Fruit fly (Drosophila melanogaster): ENCODE results near the gene crq.

crq gene

dm6 chr2L:484281-484943, 31.6 kb upstream of the crq start (continued):
- TF ChIP-seq ss (GFP tag; optimal IDR thresholded peaks at IDR 0.05) (no peak), CG10669 (GFP tag; optimal IDR thresholded peaks at IDR 0.05) (no peak), CG16779 (tag; optimal IDR thresholded peaks at IDR 0.05) (peak; percentile 17), CG15336 (GFP tag; IDR thresholded peaks at IDR 0.05) (no peak), Sox14 (GFP tag; optimal IDR thresholded peaks at IDR 0.05) (peak; percentile 38), Smox (GFP tag; optimal IDR thresholded peaks at IDR 0.05) (no peak), Eip75B (GFP tag; optimal IDR thresholded peaks at IDR 0.05) (no peak)

dm6 chr2L:483347-484280, 30.8 kb upstream of the crq start:
- TF ChIP-seq net (GFP tag; optimal IDR thresholded peaks at IDR 0.05) (no peak), CG10669 (GFP tag; optimal IDR thresholded peaks at IDR 0.05) (peak; percentile 24), Ets96B (tag; optimal IDR thresholded peaks at IDR 0.05) (peak; percentile 4), fkh (GFP tag; optimal IDR thresholded peaks at IDR 0.05) (no peak), CG10631 (GFP tag; optimal IDR thresholded peaks at IDR 0.05) (peak; percentile 10), CG6808 (GFP tag; optimal IDR thresholded peaks at IDR 0.05) (no peak), topi (GFP tag; optimal IDR thresholded peaks at IDR 0.05) (no peak), CG31627 (GFP tag; optimal IDR thresholded peaks at IDR 0.05) (no peak), CG1621 (tag; optimal IDR thresholded peaks at IDR 0.05) (no peak), CG6163 (GFP tag; IDR thresholded peaks at IDR 0.05) (no peak), ss (GFP tag; optimal IDR thresholded peaks at IDR 0.05) (peak in 1 of 2 experiments; percentile 15), CG15336 (GFP tag; IDR thresholded peaks at IDR 0.05) (no peak), Hr38 (GFP tag; optimal IDR thresholded peaks at IDR 0.05) (no peak), CG11902 (GFP tag; optimal IDR thresholded peaks at IDR 0.05) (no peak), CG16779 (tag; optimal IDR thresholded peaks at IDR 0.05) (no peak), Eip78C (GFP tag) (peak; percentile 66), acj6 (GFP tag; optimal IDR thresholded peaks at IDR 0.05) (no peak), cyc (GFP tag; optimal IDR thresholded peaks at IDR 0.05) (no peak), Gug (GFP tag; IDR thresholded peaks at IDR 0.05) (no peak), fd59A (GFP tag; optimal IDR thresholded peaks at IDR 0.05) (no peak), CG6792 (GFP tag; optimal IDR thresholded peaks at IDR 0.05) (no peak), CG9139 (GFP tag; optimal IDR thresholded peaks at IDR 0.05) (peak; percentile 37), CG11762 (GFP tag; optimal IDR thresholded peaks at IDR 0.05; ENCODE audit: insufficient read depth) (no peak), pdm3 (GFP tag; optimal IDR thresholded peaks at IDR 0.05) (no peak), achi (GFP tag; optimal IDR thresholded peaks at IDR 0.05) (no peak), Sox15 (GFP tag; optimal IDR thresholded peaks at IDR 0.05) (no peak), eg (GFP tag; IDR thresholded peaks at IDR 0.05) (no peak), CG8319 (GFP tag; optimal IDR thresholded peaks at IDR 0.05) (no peak), vri (GFP tag; optimal IDR thresholded peaks at IDR 0.05) (no peak), CG3919 (GFP tag; optimal IDR thresholded peaks at IDR 0.05) (no peak), CG6276 (GFP tag; optimal IDR thresholded peaks at IDR 0.05) (no peak), Met (GFP tag; optimal IDR thresholded peaks at IDR 0.05) (no peak), salr (GFP tag; optimal IDR thresholded peaks at IDR 0.05) (no peak), OdsH (GFP tag; optimal IDR thresholded peaks at IDR 0.05) (no peak), CG8632 (GFP tag; optimal IDR thresholded peaks at IDR 0.05) (no peak), Eip93F (GFP tag; optimal IDR thresholded peaks at IDR 0.05) (no peak), CG34406 (GFP tag; optimal IDR thresholded peaks at IDR 0.05) (no peak), Eip75B (GFP tag; optimal IDR thresholded peaks at IDR 0.05) (no peak), Sox102F (GFP tag; optimal IDR thresholded peaks at IDR 0.05) (no peak), CG32006 (GFP tag; optimal IDR thresholded peaks at IDR 0.05) (peak; percentile 37), fd85E (GFP tag; optimal IDR thresholded peaks at IDR 0.05) (no peak), CG4318 (GFP tag; optimal IDR thresholded peaks at IDR 0.05) (no peak), CG6854 (GFP tag; optimal IDR thresholded peaks at IDR 0.05) (no peak), Sox14 (GFP tag; optimal IDR thresholded peaks at IDR 0.05) (no peak), lz (GFP tag; optimal IDR thresholded peaks at IDR 0.05) (no peak)

Data from whole organism, prepupa.